Worm (Caenorhabditis elegans): Measurements from ENCODE around the gene npr-8.

Gene npr-8

DNA sequence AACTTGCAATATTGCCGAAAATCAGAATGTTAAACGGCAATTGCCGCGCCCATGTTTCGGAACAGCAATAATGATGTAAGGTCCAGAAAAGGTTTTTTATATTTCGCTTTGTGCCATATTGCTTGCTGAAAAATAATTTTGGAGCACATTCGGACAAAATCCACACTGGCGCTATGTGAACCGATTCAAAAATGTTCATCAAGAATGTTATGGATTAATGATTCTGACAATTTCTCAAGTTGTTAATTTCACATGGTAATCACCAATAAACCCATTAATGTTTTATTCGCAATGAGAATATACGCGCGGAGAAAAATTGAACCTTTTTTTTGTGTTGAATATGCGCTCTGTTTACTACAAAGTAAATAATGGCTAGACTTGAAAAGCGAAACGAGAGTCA, 27.4 kb downstream of the npr-8 start:
- TF ChIP-seq mep-1 (tag; optimal IDR thresholded peaks at IDR 0.05) (no peak), unc-39 (tag; optimal IDR thresholded peaks at IDR 0.05) (no peak), blmp-1 (tag; optimal IDR thresholded peaks at IDR 0.05) (no peak), hlh-1 (tag; optimal IDR thresholded peaks at IDR 0.05) (no peak), ham-2 (GFP tag; optimal IDR thresholded peaks at IDR 0.05) (no peak), zip-8 (tag; optimal IDR thresholded peaks at IDR 0.05) (no peak), M03D4.4 (tag; optimal IDR thresholded peaks at IDR 0.05) (no peak), tbx-8 (GFP tag; optimal IDR thresholded peaks at IDR 0.05) (no peak), mab-5 (tag; optimal IDR thresholded peaks at IDR 0.05) (no peak), unc-62 (GFP tag; optimal IDR thresholded peaks at IDR 0.05) (no peak), elt-3 (tag; optimal IDR thresholded peaks at IDR 0.05) (no peak), ceh-83 (GFP tag; optimal IDR thresholded peaks at IDR 0.05) (no peak), lin-13 (tag; optimal IDR thresholded peaks at IDR 0.05) (no peak), nhr-28 (tag; optimal IDR thresholded peaks at IDR 0.05) (no peak), lin-32 (GFP tag; optimal IDR thresholded peaks at IDR 0.05) (no peak)

ce11 chrX:7405393-7405792, 28.3 kb downstream of the npr-8 start, which contains the start of gene C10A4.3:
C10A4.3 (plus strand) TSS chrX:7405693.
- no peak for TF ChIP-seq lin-13 (tag; optimal IDR thresholded peaks at IDR 0.05)
- peak; percentile 8 for TF ChIP-seq ces-1 (GFP tag; optimal IDR thresholded peaks at IDR 0.05)

DNA sequence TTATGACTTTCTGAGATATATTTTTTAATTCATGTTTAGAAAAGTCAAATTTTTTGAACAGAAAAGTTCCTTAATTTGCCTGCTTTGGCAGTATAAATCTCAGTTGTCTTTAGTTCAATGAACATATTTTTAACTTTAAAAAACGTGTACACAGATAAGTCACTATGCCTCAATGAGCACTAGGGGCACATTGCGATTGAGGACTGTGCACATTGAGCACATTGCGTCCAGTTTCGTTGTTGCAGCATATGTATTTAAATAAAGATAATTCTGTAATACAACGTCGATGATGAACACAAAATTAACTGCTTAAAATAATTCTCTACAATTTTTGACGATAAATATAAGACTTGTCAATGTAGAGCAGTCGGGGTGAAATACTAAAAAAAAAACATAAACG, 30.6 kb downstream of the npr-8 start:
- TF ChIP-seq unc-62 (GFP tag; optimal IDR thresholded peaks at IDR 0.05) (no peak), nhr-237 (tag; optimal IDR thresholded peaks at IDR 0.05) (no peak), nhr-28 (tag; optimal IDR thresholded peaks at IDR 0.05) (no peak), elt-1 (tag; optimal IDR thresholded peaks at IDR 0.05; ENCODE audit: borderline replicate concordance, insufficient read depth) (no peak), mab-5 (tag; optimal IDR thresholded peaks at IDR 0.05) (no peak), mls-2 (tag; optimal IDR thresholded peaks at IDR 0.05) (no peak), blmp-1 (tag; optimal IDR thresholded peaks at IDR 0.05) (no peak), flh-1 (GFP tag; optimal IDR thresholded peaks at IDR 0.05) (no peak), snpc-4 (tag; optimal IDR thresholded peaks at IDR 0.05) (no peak), ceh-83 (GFP tag; optimal IDR thresholded peaks at IDR 0.05) (no peak), unc-39 (tag; optimal IDR thresholded peaks at IDR 0.05) (no peak), nhr-12 (tag; optimal IDR thresholded peaks at IDR 0.05) (no peak), sptf-1 (tag; optimal IDR thresholded peaks at IDR 0.05) (no peak), ces-1 (GFP tag; optimal IDR thresholded peaks at IDR 0.05) (no peak), hlh-1 (tag; optimal IDR thresholded peaks at IDR 0.05) (no peak), pha-4 (tag; optimal IDR thresholded peaks at IDR 0.05) (no peak), bed-3 (GFP tag; optimal IDR thresholded peaks at IDR 0.05) (no peak), nhr-76 (tag; optimal IDR thresholded peaks at IDR 0.05) (no peak)

ce11 chrX:7409030-7409429, 31.9 kb downstream of the npr-8 start:
- TF ChIP-seq nhr-2 (tag; optimal IDR thresholded peaks at IDR 0.05) (no peak), blmp-1 (tag; optimal IDR thresholded peaks at IDR 0.05) (no peak), ham-2 (GFP tag; optimal IDR thresholded peaks at IDR 0.05) (no peak), nhr-28 (tag; optimal IDR thresholded peaks at IDR 0.05) (no peak), ces-1 (GFP tag; optimal IDR thresholded peaks at IDR 0.05) (no peak), ceh-43 (GFP tag; optimal IDR thresholded peaks at IDR 0.05) (no peak), mab-5 (tag; optimal IDR thresholded peaks at IDR 0.05) (no peak), sem-2 (GFP tag; optimal IDR thresholded peaks at IDR 0.05) (no peak)

DNA sequence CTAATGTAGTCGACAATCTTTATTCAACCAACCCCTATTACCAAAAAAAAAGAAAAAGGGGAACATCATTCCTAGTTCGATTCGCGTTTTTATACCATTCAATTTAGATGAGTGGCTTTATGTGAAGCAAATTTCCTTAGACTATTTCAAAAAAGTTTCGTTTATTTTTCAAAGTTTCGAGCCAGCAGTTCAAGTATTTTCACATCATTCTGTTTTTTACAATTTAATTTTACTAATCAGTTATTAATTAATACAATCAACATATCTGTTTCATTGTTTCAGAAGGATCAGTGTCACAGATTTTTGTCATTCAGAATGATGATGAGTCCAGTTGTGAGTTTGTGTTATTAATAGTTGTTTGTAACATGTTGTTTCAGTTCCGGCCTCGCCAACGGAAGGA, 32.8 kb downstream of the npr-8 start, which contains the start of gene C10A4.2:
C10A4.2 (plus strand) TSS at position 301 of the 400 bp plus-strand sequence.
- TF ChIP-seq tbx-8 (GFP tag; optimal IDR thresholded peaks at IDR 0.05): no peak
- TF ChIP-seq unc-62 (GFP tag; optimal IDR thresholded peaks at IDR 0.05): no peak
- TF ChIP-seq flh-1 (GFP tag; optimal IDR thresholded peaks at IDR 0.05): no peak
- no peak for TF ChIP-seq snpc-4 (tag; optimal IDR thresholded peaks at IDR 0.05)
- no peak for TF ChIP-seq bed-3 (GFP tag; optimal IDR thresholded peaks at IDR 0.05)
- TF ChIP-seq M03D4.4 (tag; optimal IDR thresholded peaks at IDR 0.05): no peak
- no peak for TF ChIP-seq ceh-43 (GFP tag; optimal IDR thresholded peaks at IDR 0.05)
- TF ChIP-seq nhr-12 (tag; optimal IDR thresholded peaks at IDR 0.05): no peak
- TF ChIP-seq mep-1 (tag; optimal IDR thresholded peaks at IDR 0.05): no peak
- TF ChIP-seq nhr-2 (tag; optimal IDR thresholded peaks at IDR 0.05): no peak
- no peak for TF ChIP-seq nhr-237 (tag; optimal IDR thresholded peaks at IDR 0.05)
- no peak for TF ChIP-seq unc-39 (tag; optimal IDR thresholded peaks at IDR 0.05)
- no peak for TF ChIP-seq lsy-2 (tag; optimal IDR thresholded peaks at IDR 0.05)
- TF ChIP-seq drap-1 (GFP tag; optimal IDR thresholded peaks at IDR 0.05): no peak
- no peak for TF ChIP-seq ham-2 (GFP tag; optimal IDR thresholded peaks at IDR 0.05)
- TF ChIP-seq elt-3 (tag; optimal IDR thresholded peaks at IDR 0.05): no peak
- no peak for TF ChIP-seq cnd-1 (tag; optimal IDR thresholded peaks at IDR 0.05)

All from whole organism, mixed stage, embryonic.